Fruit fly (Drosophila melanogaster) whole organism, pupa: ENCODE data around the gene Eip78C.

ENCODE experiments used
- CG10348 ChIP-seq: fragments of 200-800 bp; sonication (Bioruptor generic); IDR thresholded peaks from 2 replicates; pipeline ENCODE4 v1.3.6; 2022; ENCODE audit warnings: missing biosample characterization, missing genetic modification characterization
- CG12605 ChIP-seq: fragments of 200-800 bp; sonication (Bioruptor generic); IDR thresholded peaks from 2 replicates; pipeline ENCODE4 v1.3.6; 2022; ENCODE audit warnings: missing biosample characterization, missing genetic modification characterization
- CG13204 ChIP-seq: fragments of 200-800 bp; sonication (Bioruptor generic); optimal IDR thresholded peaks from 2 replicates; lab custom pipeline; 2018; ENCODE audit warnings: missing biosample characterization, mild to moderate bottlenecking, missing genetic modification characterization, moderate library complexity
- CG14655 ChIP-seq: fragments of 200-800 bp; sonication (Bioruptor generic); optimal IDR thresholded peaks from 3 replicates; lab custom pipeline; 2017; ENCODE audit warnings: mild to moderate bottlenecking, missing biosample characterization, missing genetic modification reagents, missing genetic modification characterization
- CG15710 ChIP-seq: fragments of 200-800 bp; sonication (Bioruptor generic); optimal IDR thresholded peaks from 2 replicates; lab custom pipeline; 2018; ENCODE audit warnings: missing biosample characterization, mild to moderate bottlenecking, missing genetic modification characterization, moderate library complexity
- CG17806 ChIP-seq: fragments of 200-800 bp; sonication (Bioruptor generic); optimal IDR thresholded peaks from 2 replicates; lab custom pipeline; 2018; ENCODE audit warnings: missing biosample characterization, mild to moderate bottlenecking, missing genetic modification characterization, moderate library complexity
- CG32121 ChIP-seq: fragments of 200-800 bp; sonication (Bioruptor generic); IDR thresholded peaks from 2 replicates; pipeline ENCODE4 v1.3.6; 2022; ENCODE audit warnings: missing biosample characterization, missing genetic modification characterization
- CG34367 ChIP-seq: fragments of 200-800 bp; sonication (Bioruptor generic); optimal IDR thresholded peaks from 2 replicates; lab custom pipeline; 2018; ENCODE audit warnings: missing biosample characterization, mild to moderate bottlenecking, missing genetic modification characterization
- CG4496 ChIP-seq: fragments of 200-800 bp; sonication (Bioruptor generic); IDR thresholded peaks from 3 replicates; pipeline ENCODE4 v1.3.6; 2022; ENCODE audit warnings: missing biosample characterization, missing genetic modification characterization
- CG8159 ChIP-seq: fragments of 200-800 bp; sonication (Bioruptor generic); optimal IDR thresholded peaks from 3 replicates; lab custom pipeline; 2018; ENCODE audit warnings: missing biosample characterization, mild to moderate bottlenecking, missing genetic modification characterization, moderate library complexity
- CG8301 ChIP-seq: fragments of 200-800 bp; sonication (Bioruptor generic); optimal IDR thresholded peaks from 2 replicates; lab custom pipeline; 2018; ENCODE audit warnings: missing biosample characterization, mild to moderate bottlenecking, missing genetic modification characterization
- CG9948 ChIP-seq: fragments of 200-800 bp; sonication (Bioruptor generic); optimal IDR thresholded peaks from 2 replicates; lab custom pipeline; 2018; ENCODE audit warnings: missing biosample characterization, mild to moderate bottlenecking, missing genetic modification characterization, moderate library complexity
- D1 ChIP-seq: fragments of 200-800 bp; sonication (Bioruptor generic); optimal IDR thresholded peaks from 2 replicates; lab custom pipeline; 2018; ENCODE audit warnings: missing biosample characterization, mild to moderate bottlenecking, missing genetic modification characterization, moderate library complexity
- EcR ChIP-seq: fragments of 200-800 bp; sonication (Bioruptor generic); optimal IDR thresholded peaks from 3 replicates; lab custom pipeline; 2019; ENCODE audit warnings: missing biosample characterization, missing genetic modification characterization, mild to moderate bottlenecking, moderate library complexity, missing genetic modification reagents
- Ets98B ChIP-seq: fragments of 200-800 bp; sonication (Bioruptor generic); IDR thresholded peaks from 2 replicates; pipeline ENCODE4 v1.3.6; 2022; ENCODE audit warnings: missing biosample characterization, missing genetic modification characterization
- Pif1A ChIP-seq: fragments of 200-800 bp; sonication (Bioruptor generic); optimal IDR thresholded peaks from 3 replicates; lab custom pipeline; 2016; ENCODE audit warnings: missing biosample characterization, missing genetic modification characterization
- Pif1B ChIP-seq: fragments of 200-800 bp; sonication (Bioruptor generic); optimal IDR thresholded peaks from 3 replicates; lab custom pipeline; 2016; ENCODE audit warnings: missing biosample characterization, missing genetic modification characterization
- Snoo ChIP-seq: fragments of 200-800 bp; sonication (Bioruptor generic); optimal IDR thresholded peaks from 3 replicates; lab custom pipeline; 2017; ENCODE audit warnings: missing biosample characterization, mild to moderate bottlenecking, missing genetic modification characterization, inconsistent platforms
- fd96Ca ChIP-seq: fragments of 200-800 bp; sonication (Bioruptor generic); IDR thresholded peaks from 3 replicates; pipeline ENCODE4 v1.3.6; 2022; ENCODE audit warnings: missing biosample characterization, missing genetic modification characterization
- gl ChIP-seq: fragments of 200-800 bp; sonication (Bioruptor generic); optimal IDR thresholded peaks from 2 replicates; lab custom pipeline; 2018; ENCODE audit warnings: missing biosample characterization, mild to moderate bottlenecking, missing genetic modification characterization
- rn ChIP-seq: fragments of 200-800 bp; sonication (Bioruptor generic); IDR thresholded peaks from 2 replicates; pipeline ENCODE4 v1.3.6; 2022; ENCODE audit warnings: missing biosample characterization, missing genetic modification characterization

Gene Eip78C

dm6 chr3L:21229764-21230163 is 3.4 kb downstream of the Eip78C start:
- TF ChIP-seq fd96Ca (GFP tag; lab: Robert Waterston, UW) (peak; percentile 82; the same call in 2 of the 3 replicates), rn (GFP tag; lab: Robert Waterston, UW) (peak; percentile 38; the same call in 1 of the 2 replicates), CG12605 (peak; percentile 41; the same call in 1 of the 2 replicates), CG13204 (GFP tag; lab: Kevin White, UChicago) (no peak), CG8301 (peak; percentile 71), CG10348 (GFP tag; lab: Robert Waterston, UW) (no peak; the same call in 1 of the 2 replicates), CG14655 (GFP tag; lab: Kevin White, UChicago) (peak; percentile 77), CG32121 (peak; percentile 72), CG17806 (no peak), CG4496 (GFP tag; lab: Robert Waterston, UW) (peak; percentile 78), Pif1B (peak; percentile 20), Ets98B (peak; percentile 75), Pif1A (peak; percentile 39)
- TF ChIP-seq, all 21 proteins: peak for 10

dm6 chr3L:21230762-21231161 is 4.4 kb downstream of the Eip78C start:
- TF ChIP-seq gl (tag; lab: Kevin White, UChicago): no peak

dm6 chr3L:21236959-21237551 is 10.6 kb downstream of the Eip78C start:
- TF ChIP-seq CG17806 (no peak), CG8301 (peak; percentile 72), Pif1B (no peak), CG34367 (tag; lab: Kevin White, UChicago) (no peak), rn (GFP tag; lab: Robert Waterston, UW) (peak; percentile 42; the same call in 1 of the 2 replicates), CG15710 (tag; lab: Kevin White, UChicago) (no peak), CG13204 (GFP tag; lab: Kevin White, UChicago) (peak; percentile 39), CG4496 (GFP tag; lab: Robert Waterston, UW) (peak; percentile 82), CG12605 (peak; percentile 91), CG8159 (tag; lab: Kevin White, UChicago) (no peak), gl (tag; lab: Kevin White, UChicago) (no peak), CG14655 (GFP tag; lab: Kevin White, UChicago) (peak; percentile 83), CG10348 (GFP tag; lab: Robert Waterston, UW) (no peak), D1 (tag; lab: Kevin White, UChicago) (no peak), Pif1A (peak; percentile 38), EcR (GFP tag; lab: Kevin White, UChicago) (peak; percentile 94), CG9948 (tag; lab: Kevin White, UChicago) (no peak), Snoo (tag; lab: Kevin White, UChicago) (no peak), fd96Ca (GFP tag; lab: Robert Waterston, UW) (peak; percentile 52; the same call in 1 of the 3 replicates), Ets98B (peak; percentile 72), CG32121 (peak; percentile 85)

dm6 chr3L:21238377-21238776 is 12.0 kb downstream of the Eip78C start:
- no peak for TF ChIP-seq CG14655 (GFP tag; lab: Kevin White, UChicago)
- TF ChIP-seq EcR (GFP tag; lab: Kevin White, UChicago): peak; percentile 82
- TF ChIP-seq Ets98B: 0 out of 2 replicates have a peak, but pooled peaks have one; percentile 9
- TF ChIP-seq Snoo (tag; lab: Kevin White, UChicago): no peak
- 0 out of 2 replicates have a peak, but pooled peaks have one; percentile 10 for TF ChIP-seq CG32121

- TF ChIP-seq CG8159 (tag; lab: Kevin White, UChicago): no peak
- no peak for TF ChIP-seq fd96Ca (GFP tag; lab: Robert Waterston, UW)
- peak; percentile 58; the same call in 1 of the 2 replicates for TF ChIP-seq Ets98B
- no peak for TF ChIP-seq D1 (tag; lab: Kevin White, UChicago)
- TF ChIP-seq Pif1B: peak; percentile 35
- no peak for TF ChIP-seq CG34367 (tag; lab: Kevin White, UChicago)
- peak; percentile 76; the same call in 1 of the 2 replicates for TF ChIP-seq CG12605
- no peak for TF ChIP-seq CG15710 (tag; lab: Kevin White, UChicago)
- TF ChIP-seq CG14655 (GFP tag; lab: Kevin White, UChicago): peak; percentile 27
- TF ChIP-seq Pif1A: peak; percentile 40
- TF ChIP-seq CG4496 (GFP tag; lab: Robert Waterston, UW): peak; percentile 70
- peak; percentile 20 for TF ChIP-seq CG8301
- peak; percentile 39 for TF ChIP-seq Snoo (tag; lab: Kevin White, UChicago)
- no peak for TF ChIP-seq CG9948 (tag; lab: Kevin White, UChicago)
- peak; percentile 56 for TF ChIP-seq CG32121
- TF ChIP-seq CG13204 (GFP tag; lab: Kevin White, UChicago): peak; percentile 55
- TF ChIP-seq EcR (GFP tag; lab: Kevin White, UChicago): peak; percentile 86
- TF ChIP-seq CG10348 (GFP tag; lab: Robert Waterston, UW): no peak
- TF ChIP-seq CG17806: no peak
- TF ChIP-seq rn (GFP tag; lab: Robert Waterston, UW): no peak
Observed at dm6 chr3L:21239999-21240509, 13.6 kb downstream of the Eip78C start.

- TF ChIP-seq CG34367 (tag; lab: Kevin White, UChicago) (no peak), CG15710 (tag; lab: Kevin White, UChicago) (no peak), rn (GFP tag; lab: Robert Waterston, UW) (no peak), gl (tag; lab: Kevin White, UChicago) (no peak), fd96Ca (GFP tag; lab: Robert Waterston, UW) (no peak), D1 (tag; lab: Kevin White, UChicago) (no peak), CG4496 (GFP tag; lab: Robert Waterston, UW) (no peak), Snoo (tag; lab: Kevin White, UChicago) (no peak), CG17806 (no peak), CG14655 (GFP tag; lab: Kevin White, UChicago) (no peak), CG9948 (tag; lab: Kevin White, UChicago) (peak; percentile 4), CG8301 (peak; percentile 31), CG12605 (peak; percentile 34; the same call in 1 of the 2 replicates)
Observed at dm6 chr3L:21241447-21241983, 15.1 kb downstream of the Eip78C start.
